Worm (Caenorhabditis elegans) whole organism, midembryonic: Measurements from ENCODE around the gene F20G2.3.

Source experiments
- T22C8.4 ChIP-seq: fragments of 200-800 bp; sonication (Bioruptor generic); IDR thresholded peaks from 2 replicates; pipeline ENCODE4 v1.3.6; 2022; ENCODE audit warnings: missing genetic modification characterization, missing compliant biosample characterization
- cog-1 ChIP-seq: sonication (generic microtip); optimal IDR thresholded peaks from 2 replicates; lab custom pipeline; 2016; ENCODE audit warnings: missing genetic modification characterization, missing compliant biosample characterization
- flt-1 ChIP-seq: fragments of 200-800 bp; sonication (Bioruptor generic); IDR thresholded peaks from 2 replicates; pipeline ENCODE4 v1.3.6; 2022; ENCODE audit warnings: missing genetic modification characterization, missing compliant biosample characterization
- klf-2 ChIP-seq: fragments of 200-800 bp; sonication (Bioruptor generic); conservative IDR thresholded peaks from 2 replicates; pipeline ENCODE4 v1.3.6; 2022; ENCODE audit warnings: missing genetic modification reagents, missing genetic modification characterization, missing compliant biosample characterization
- med-1 ChIP-seq: sonication (generic microtip); optimal IDR thresholded peaks from 2 replicates; lab custom pipeline; 2017; ENCODE audit warnings: missing genetic modification characterization, mild to moderate bottlenecking, missing compliant biosample characterization, antibody characterized with exemption, missing genetic modification reagents; ENCODE audit not compliant: insufficient read depth
- ref-1 ChIP-seq: fragments of 200-800 bp; sonication (Bioruptor generic); conservative IDR thresholded peaks from 2 replicates; pipeline ENCODE4 v1.3.6; 2022; ENCODE audit warnings: missing genetic modification reagents, missing genetic modification characterization, missing compliant biosample characterization
- tab-1 ChIP-seq: fragments of 200-800 bp; sonication (Bioruptor generic); IDR thresholded peaks from 2 replicates; pipeline ENCODE4 v1.3.6; 2022; ENCODE audit warnings: missing genetic modification characterization, missing compliant biosample characterization
- ztf-23 ChIP-seq: fragments of 200-800 bp; sonication (Bioruptor generic); IDR thresholded peaks from 2 replicates; pipeline ENCODE4 v1.3.6; 2022; ENCODE audit warnings: missing genetic modification reagents, missing genetic modification characterization, missing compliant biosample characterization
- ztf-29 ChIP-seq: fragments of 200-800 bp; sonication (Bioruptor generic); IDR thresholded peaks from 2 replicates; pipeline ENCODE4 v1.3.6; 2022; ENCODE audit warnings: missing genetic modification reagents, missing genetic modification characterization, missing compliant biosample characterization

Gene F20G2.3

DNA sequence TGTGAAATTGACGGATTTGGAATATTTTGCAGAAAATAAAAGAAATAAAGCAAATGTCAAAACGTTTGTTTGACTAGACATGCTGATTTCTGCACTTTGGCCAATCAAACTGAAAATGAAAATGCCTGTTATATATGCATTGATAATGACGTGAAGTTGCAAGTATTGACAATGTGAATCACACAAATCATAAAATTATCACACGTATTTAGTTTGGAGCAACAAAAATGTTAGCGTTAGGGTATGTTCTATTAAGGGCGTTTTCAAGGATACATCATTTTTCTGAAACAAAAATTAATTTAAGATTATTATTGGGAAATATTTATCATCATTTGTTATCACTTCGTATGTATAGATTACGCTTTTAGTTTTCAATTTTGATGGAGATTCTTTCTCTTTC is 16.5 kb downstream of the F20G2.3 start, which contains the start of gene cld-9:
TSS of gene cld-9 (minus strand) at position 81 of the 400 bp plus-strand sequence.
- TF ChIP-seq cog-1 (tag; lab: Kevin White, UChicago) = no peak

DNA sequence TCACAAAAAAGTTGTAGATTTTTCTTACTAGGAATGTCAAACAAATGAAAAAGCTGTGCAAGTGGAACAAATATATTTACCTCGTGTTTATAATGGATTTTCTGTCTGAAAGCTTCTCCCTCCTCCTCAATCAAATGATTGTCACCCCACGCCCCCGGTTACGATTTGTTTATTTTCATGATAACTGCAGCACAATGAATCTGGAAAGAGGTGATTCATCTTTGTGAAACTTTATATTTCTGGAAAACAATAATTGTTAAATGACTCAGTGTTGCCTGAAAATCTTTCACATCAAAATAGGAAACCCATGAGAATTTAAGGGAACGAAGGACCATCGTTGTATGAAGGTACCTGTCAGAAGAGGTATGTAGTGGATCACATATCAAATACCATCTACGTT is 19.6 kb downstream of the F20G2.3 start, which contains the start of gene F35E12.10:
TSS of gene F35E12.10 (minus strand) at position 101 of the 400 bp plus-strand sequence.
- no peak for TF ChIP-seq ref-1
- no peak for TF ChIP-seq klf-2 (GFP tag; lab: Robert Waterston, UW)
- TF ChIP-seq T22C8.4 = no peak

DNA sequence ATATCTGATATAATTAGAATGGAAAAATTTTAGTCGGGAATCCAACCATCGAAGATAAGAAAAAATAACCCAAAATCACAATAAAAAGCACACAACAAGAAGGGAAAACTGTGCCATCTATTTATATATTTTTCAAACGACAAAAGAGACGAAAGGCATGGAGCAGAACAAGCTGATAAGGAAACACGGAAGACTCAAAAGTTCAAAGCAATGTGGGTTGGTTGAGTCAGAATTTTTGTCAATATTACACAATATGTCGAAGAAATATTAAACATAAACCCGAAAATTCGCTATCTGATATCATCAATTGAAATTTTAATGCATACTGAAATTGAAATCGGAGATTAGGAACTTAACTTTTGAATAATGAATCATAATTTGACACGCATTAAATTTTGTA is 23.4 kb downstream of the F20G2.3 start, which contains the start of gene F35E12.9:
TSS of gene F35E12.9 (minus strand) at position 227 of the 400 bp plus-strand sequence.
- no peak for TF ChIP-seq ztf-29 (GFP tag; lab: Robert Waterston, UW)
- no peak for TF ChIP-seq ref-1
- no peak for TF ChIP-seq ztf-23 (GFP tag; lab: Robert Waterston, UW)
- no peak for TF ChIP-seq klf-2 (GFP tag; lab: Robert Waterston, UW)
- no peak for TF ChIP-seq tab-1 (GFP tag; lab: Robert Waterston, UW)
- no peak for TF ChIP-seq cog-1 (tag; lab: Kevin White, UChicago)
- TF ChIP-seq flt-1 (GFP tag; lab: Robert Waterston, UW) = no peak
- TF ChIP-seq med-1 = no peak
- TF ChIP-seq T22C8.4 = no peak

- TF ChIP-seq T22C8.4 = no peak
- no peak for TF ChIP-seq tab-1 (GFP tag; lab: Robert Waterston, UW)
- no peak for TF ChIP-seq flt-1 (GFP tag; lab: Robert Waterston, UW)
- no peak for TF ChIP-seq ref-1
- TF ChIP-seq med-1 = no peak
- no peak for TF ChIP-seq cog-1 (tag; lab: Kevin White, UChicago)
- TF ChIP-seq ztf-23 (GFP tag; lab: Robert Waterston, UW) = no peak
- no peak for TF ChIP-seq klf-2 (GFP tag; lab: Robert Waterston, UW)
- TF ChIP-seq ztf-29 (GFP tag; lab: Robert Waterston, UW) = no peak
These were observed 28.4 kb downstream of the F20G2.3 start for ce11 chrV:13739901-13740300.

ce11 chrV:13738374-13738773 is 29.9 kb downstream of the F20G2.3 start, which contains the start of gene irg-5:
irg-5 (minus strand) TSS chrV:13738474.
- TF ChIP-seq flt-1 (GFP tag; lab: Robert Waterston, UW) = no peak
- no peak for TF ChIP-seq tab-1 (GFP tag; lab: Robert Waterston, UW)
- no peak for TF ChIP-seq klf-2 (GFP tag; lab: Robert Waterston, UW)
- TF ChIP-seq cog-1 (tag; lab: Kevin White, UChicago) = no peak
- TF ChIP-seq ztf-29 (GFP tag; lab: Robert Waterston, UW) = no peak
- TF ChIP-seq T22C8.4 = no peak
- no peak for TF ChIP-seq ref-1
- no peak for TF ChIP-seq ztf-23 (GFP tag; lab: Robert Waterston, UW)
- no peak for TF ChIP-seq med-1

DNA sequence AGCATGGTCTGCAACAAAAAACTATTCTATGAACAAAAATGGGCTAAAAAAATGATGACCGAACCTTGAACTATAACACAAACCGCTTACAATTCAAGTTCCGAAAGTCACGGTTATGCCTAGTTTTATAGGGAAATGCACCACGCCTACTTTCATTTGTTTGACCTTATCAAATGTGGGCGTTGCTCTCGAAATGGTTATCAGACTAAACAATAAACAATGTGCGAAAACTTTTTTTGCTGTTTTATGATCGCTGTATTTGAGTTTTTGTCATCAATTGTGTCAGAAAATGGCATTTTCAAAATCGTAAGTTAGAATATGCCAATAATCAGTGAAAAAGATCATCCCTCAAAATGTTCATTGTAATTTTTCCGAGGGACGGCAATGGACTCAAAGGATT is 32.1 kb downstream of the F20G2.3 start, which contains the start of gene F35E12.6:
TSS of gene F35E12.6 (minus strand) at position 101 of the 400 bp plus-strand sequence.
- TF ChIP-seq tab-1 (GFP tag; lab: Robert Waterston, UW) = no peak

- TF ChIP-seq cog-1 (tag; lab: Kevin White, UChicago) = no peak
- no peak for TF ChIP-seq ztf-23 (GFP tag; lab: Robert Waterston, UW)
- no peak for TF ChIP-seq tab-1 (GFP tag; lab: Robert Waterston, UW)
- no peak for TF ChIP-seq ref-1
- no peak for TF ChIP-seq flt-1 (GFP tag; lab: Robert Waterston, UW)
- TF ChIP-seq T22C8.4 = no peak
- no peak for TF ChIP-seq klf-2 (GFP tag; lab: Robert Waterston, UW)
- no peak for TF ChIP-seq ztf-29 (GFP tag; lab: Robert Waterston, UW)
These were observed 37.5 kb downstream of the F20G2.3 start, which contains the start of gene dct-17 for ce11 chrV:13730762-13731161. dct-17 (minus strand) TSS chrV:13730784.

DNA sequence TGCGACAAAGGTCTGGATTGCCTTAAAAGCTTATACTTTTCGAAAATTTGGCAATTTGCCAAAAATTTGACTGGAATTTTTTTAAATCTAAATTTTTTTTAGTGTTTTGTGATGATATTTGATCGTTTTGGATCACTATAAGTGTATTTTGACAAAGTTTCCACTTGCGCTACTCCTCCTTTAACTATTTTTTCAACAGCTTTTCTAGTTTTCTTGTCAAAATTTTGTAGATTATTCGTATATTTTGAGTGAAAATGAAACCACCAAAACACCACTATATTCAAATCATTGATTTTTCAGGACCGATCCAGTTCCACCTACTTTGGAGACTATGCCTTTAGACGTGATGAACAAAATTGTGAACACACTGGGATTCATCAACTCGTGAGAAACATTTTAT is 42.7 kb downstream of the F20G2.3 start, which contains the start of gene fbxa-181:
TSS of gene fbxa-181 (plus strand) at position 301 of the 400 bp plus-strand sequence.
- TF ChIP-seq tab-1 (GFP tag; lab: Robert Waterston, UW) (no peak), med-1 (no peak)

DNA sequence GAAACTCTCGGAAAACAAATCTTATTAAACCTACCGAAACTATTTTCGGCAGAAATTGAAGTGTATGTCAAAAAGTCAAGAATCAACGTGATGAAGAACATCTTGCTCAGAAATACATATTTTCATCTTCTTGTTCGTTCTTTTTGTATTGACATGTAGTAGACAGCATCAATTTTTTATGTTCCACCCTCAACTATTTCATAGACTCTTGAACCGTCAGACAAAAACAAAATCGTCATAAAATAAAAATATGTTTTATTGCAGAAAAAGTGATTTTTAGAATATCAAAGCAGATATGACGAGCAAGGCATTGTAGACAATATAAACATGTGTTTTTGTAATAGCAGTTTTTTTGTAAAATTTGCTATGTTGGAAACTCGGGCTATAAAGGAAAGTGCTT is 43.5 kb downstream of the F20G2.3 start, which contains the start of gene F35E12.2:
TSS of gene F35E12.2 (minus strand) at position 101 of the 400 bp plus-strand sequence.
- TF ChIP-seq klf-2 (GFP tag; lab: Robert Waterston, UW) (no peak), ref-1 (no peak), tab-1 (GFP tag; lab: Robert Waterston, UW) (no peak), cog-1 (tag; lab: Kevin White, UChicago) (no peak), med-1 (no peak), T22C8.4 (no peak), ztf-29 (GFP tag; lab: Robert Waterston, UW) (no peak), flt-1 (GFP tag; lab: Robert Waterston, UW) (no peak), ztf-23 (GFP tag; lab: Robert Waterston, UW) (no peak)

DNA sequence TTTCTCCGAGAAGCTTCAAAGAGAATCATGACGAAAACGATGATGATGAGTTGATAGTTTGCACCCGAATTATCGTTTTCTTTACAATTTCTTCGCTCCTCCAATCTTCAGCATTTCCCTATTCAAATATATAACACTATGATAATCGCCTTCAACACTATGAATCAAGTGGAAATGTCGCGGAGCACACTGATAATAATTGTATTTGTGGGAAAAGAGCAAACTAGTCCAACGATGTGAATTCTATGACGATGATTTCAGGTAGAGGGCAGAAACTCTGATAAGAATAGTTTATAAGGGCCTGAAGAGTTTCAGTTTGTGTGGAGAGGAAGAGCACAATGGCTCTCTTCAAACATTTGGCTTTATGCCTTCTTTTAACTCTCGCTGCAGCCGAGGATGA is 51.8 kb downstream of the F20G2.3 start, which contains the start of gene T01D3.6:
TSS of gene T01D3.6 (plus strand) at position 294 of the 400 bp plus-strand sequence.
- no peak for TF ChIP-seq ref-1
